Fruit fly (Drosophila melanogaster): ENCODE results near the gene CG5953.
A peak's percentile ranks its signal among the peaks of the same experiment; 100 is the strongest.

The CG5953 gene

dm6 chr2L:16491123-16491751 is 41.4 kb downstream of the CG5953 start, which contains the start of gene Tpr2 (continued):
- TF ChIP-seq Med (GFP tag) (peak; percentile 93), CG34224 (GFP tag; IDR thresholded peaks at IDR 0.05; ENCODE audit: partially characterized antibody) (peak; percentile 96), Xrp1 (GFP tag; IDR thresholded peaks at IDR 0.05) (peak; percentile 35; the same call in 1 of the 2 replicates), Rfx (GFP tag; IDR thresholded peaks at IDR 0.05) (peak; percentile 68), ab (GFP tag; optimal IDR thresholded peaks at IDR 0.05) (no peak), CG15601 (tag; optimal IDR thresholded peaks at IDR 0.05) (peak; percentile 82), HLH54F (GFP tag; optimal IDR thresholded peaks at IDR 0.05) (peak; percentile 54), dati (GFP tag; IDR thresholded peaks at IDR 0.05) (no peak), CG7745 (tag; optimal IDR thresholded peaks at IDR 0.05) (peak; percentile 39), CG17359 (tag; optimal IDR thresholded peaks at IDR 0.05) (peak; percentile 28), Chrac-16 (GFP tag; optimal IDR thresholded peaks at IDR 0.05) (peak; percentile 36), kah (GFP tag; optimal IDR thresholded peaks at IDR 0.05) (no peak), HHEX (GFP tag; optimal IDR thresholded peaks at IDR 0.05) (no peak), lov (optimal IDR thresholded peaks at IDR 0.05) (no peak), lov (GFP tag; IDR thresholded peaks at IDR 0.05) (no peak), sens-2 (GFP tag; IDR thresholded peaks at IDR 0.05) (no peak), B-H2 (GFP tag; optimal IDR thresholded peaks at IDR 0.05) (peak; percentile 83), fd102C (GFP tag; optimal IDR thresholded peaks at IDR 0.05) (peak; percentile 33), shn (GFP tag; optimal IDR thresholded peaks at IDR 0.05) (peak; percentile 64), E2f2 (GFP tag; IDR thresholded peaks at IDR 0.05) (peak; percentile 74), CG17186 (GFP tag; optimal IDR thresholded peaks at IDR 0.05) (peak; percentile 86), slbo (GFP tag; IDR thresholded peaks at IDR 0.05) (peak; percentile 52; the same call in 1 of the 2 replicates), Hr39 (optimal IDR thresholded peaks at IDR 0.05) (no peak), CG12299 (tag; optimal IDR thresholded peaks at IDR 0.05) (peak; percentile 59), CG6254 (GFP tag; optimal IDR thresholded peaks at IDR 0.05) (peak; percentile 11), lilli (GFP tag; optimal IDR thresholded peaks at IDR 0.05) (peak; percentile 73), CG15479 (GFP tag; optimal IDR thresholded peaks at IDR 0.05) (peak; percentile 5), CG8478 (optimal IDR thresholded peaks at IDR 0.05) (no peak), Mrtf (GFP tag; IDR thresholded peaks at IDR 0.05) (no peak), trh (GFP tag; optimal IDR thresholded peaks at IDR 0.05) (peak; percentile 20), MESR4 (GFP tag; optimal IDR thresholded peaks at IDR 0.05) (peak; percentile 98), lab (GFP tag; optimal IDR thresholded peaks at IDR 0.05) (peak; percentile 38), TFAM (GFP tag; optimal IDR thresholded peaks at IDR 0.05) (no peak), Fer2 (tag; optimal IDR thresholded peaks at IDR 0.05) (no peak), CG32772 (GFP tag; IDR thresholded peaks at IDR 0.05) (no peak), cas (GFP tag; IDR thresholded peaks at IDR 0.05) (0 out of 2 replicates have a peak, but pooled peaks have one; percentile 19), BtbVII (GFP tag; optimal IDR thresholded peaks at IDR 0.05) (peak; percentile 48), Jarid2 (GFP tag; optimal IDR thresholded peaks at IDR 0.05) (peak; percentile 77), Hmr (GFP tag; optimal IDR thresholded peaks at IDR 0.05) (peak; percentile 90), tll (GFP tag; optimal IDR thresholded peaks at IDR 0.05) (peak in 1 of 2 experiments; percentile 61), CG12219 (GFP tag; optimal IDR thresholded peaks at IDR 0.05) (peak; percentile 29), slou (GFP tag; optimal IDR thresholded peaks at IDR 0.05) (peak; percentile 59), abd-A (tag; optimal IDR thresholded peaks at IDR 0.05) (peak; percentile 30), NC2α (GFP tag; optimal IDR thresholded peaks at IDR 0.05) (no peak), Ets65A (GFP tag) (peak; percentile 93), Gsc (GFP tag; IDR thresholded peaks at IDR 0.05) (no peak), CG3995 (GFP tag; optimal IDR thresholded peaks at IDR 0.05) (peak; percentile 99), Doc2 (GFP tag; IDR thresholded peaks at IDR 0.05) (no peak), Hr3 (GFP tag; optimal IDR thresholded peaks at IDR 0.05) (peak; percentile 54), Bteb2 (GFP tag; optimal IDR thresholded peaks at IDR 0.05) (peak; percentile 74), CG11723 (GFP tag; optimal IDR thresholded peaks at IDR 0.05) (peak; percentile 42)
